Fruit fly (Drosophila melanogaster) whole organism, prepupa: ENCODE data around the gene CG42717.

Source experiments
- Blimp-1 ChIP-seq: fragments of 200-800 bp; sonication (Bioruptor generic); optimal IDR thresholded peaks from 3 replicates; lab custom pipeline; 2017; ENCODE audit warnings: missing biosample characterization, missing genetic modification characterization, mild to moderate bottlenecking, moderate library complexity, missing genetic modification reagents
- CG10631 ChIP-seq: fragments of 200-800 bp; sonication (Bioruptor generic); optimal IDR thresholded peaks from 2 replicates; lab custom pipeline; 2016; ENCODE audit warnings: missing biosample characterization, missing genetic modification characterization
- CG11294 ChIP-seq: fragments of 200-800 bp; sonication (Bioruptor generic); IDR thresholded peaks from 2 replicates; pipeline ENCODE4 v1.3.6; 2022; ENCODE audit warnings: missing biosample characterization, missing genetic modification characterization
- CG11762 ChIP-seq: fragments of 200-800 bp; sonication (Bioruptor generic); optimal IDR thresholded peaks from 3 replicates; lab custom pipeline; 2016; ENCODE audit warnings: missing biosample characterization, missing genetic modification characterization; ENCODE audit not compliant: insufficient read depth
- CG11902 ChIP-seq: fragments of 200-800 bp; sonication (Bioruptor generic); optimal IDR thresholded peaks from 3 replicates; lab custom pipeline; 2016; ENCODE audit warnings: missing biosample characterization, missing genetic modification characterization
- CG1621 ChIP-seq: fragments of 200-800 bp; sonication (Bioruptor generic); optimal IDR thresholded peaks from 3 replicates; lab custom pipeline; 2018; ENCODE audit warnings: missing biosample characterization, mild to moderate bottlenecking, missing genetic modification characterization
- CG16779 ChIP-seq: fragments of 200-800 bp; sonication (Bioruptor generic); optimal IDR thresholded peaks from 3 replicates; lab custom pipeline; 2017; ENCODE audit warnings: missing biosample characterization, mild to moderate bottlenecking, missing genetic modification characterization
- CG31627 ChIP-seq: fragments of 200-800 bp; sonication (Bioruptor generic); optimal IDR thresholded peaks from 3 replicates; lab custom pipeline; 2016; ENCODE audit warnings: missing biosample characterization, missing genetic modification characterization
- CG32006 ChIP-seq: fragments of 200-800 bp; sonication (Bioruptor generic); optimal IDR thresholded peaks from 3 replicates; lab custom pipeline; 2017; ENCODE audit warnings: missing biosample characterization, mild to moderate bottlenecking, missing genetic modification characterization
- CG4318 ChIP-seq: fragments of 200-800 bp; sonication (Bioruptor generic); optimal IDR thresholded peaks from 3 replicates; lab custom pipeline; 2017; ENCODE audit warnings: missing biosample characterization, mild to moderate bottlenecking, missing genetic modification characterization
- CG6163 ChIP-seq: fragments of 200-800 bp; sonication (Bioruptor generic); IDR thresholded peaks from 3 replicates; pipeline ENCODE4 v1.3.6; 2022; ENCODE audit warnings: missing biosample characterization, missing genetic modification characterization
- CG6276 ChIP-seq: fragments of 200-800 bp; sonication (Bioruptor generic); optimal IDR thresholded peaks from 2 replicates; lab custom pipeline; 2017; ENCODE audit warnings: missing biosample characterization, mild to moderate bottlenecking, missing genetic modification characterization
- CG6792 ChIP-seq: fragments of 200-800 bp; sonication (Bioruptor generic); optimal IDR thresholded peaks from 3 replicates; lab custom pipeline; 2016; ENCODE audit warnings: missing biosample characterization, missing genetic modification characterization
- CG6808 ChIP-seq: fragments of 200-800 bp; sonication (Bioruptor generic); optimal IDR thresholded peaks from 3 replicates; lab custom pipeline; 2017; ENCODE audit warnings: missing biosample characterization, missing genetic modification characterization, mild to moderate bottlenecking, moderate library complexity, missing genetic modification reagents
- CG6854 ChIP-seq: fragments of 200-800 bp; sonication (Bioruptor generic); optimal IDR thresholded peaks from 2 replicates; lab custom pipeline; 2017; ENCODE audit warnings: missing biosample characterization, mild to moderate bottlenecking, missing genetic modification characterization
- CG7368 ChIP-seq: fragments of 200-800 bp; sonication (Bioruptor generic); optimal IDR thresholded peaks from 3 replicates; lab custom pipeline; 2016; ENCODE audit warnings: missing biosample characterization, missing genetic modification characterization
- CG8119 ChIP-seq: fragments of 200-800 bp; sonication (Bioruptor generic); IDR thresholded peaks from 3 replicates; pipeline ENCODE4 v1.3.6; 2022; ENCODE audit warnings: missing biosample characterization, missing genetic modification characterization
- CG8632 ChIP-seq: fragments of 200-800 bp; sonication (Bioruptor generic); optimal IDR thresholded peaks from 3 replicates; lab custom pipeline; 2016; ENCODE audit warnings: missing biosample characterization, missing genetic modification characterization
- Eip75B ChIP-seq: fragments of 200-800 bp; sonication (Bioruptor generic); optimal IDR thresholded peaks from 3 replicates; lab custom pipeline; 2016; ENCODE audit warnings: missing biosample characterization, missing genetic modification characterization
- Eip93F ChIP-seq: fragments of 200-800 bp; sonication (Bioruptor generic); optimal IDR thresholded peaks from 2 replicates; lab custom pipeline; 2016; ENCODE audit warnings: missing biosample characterization, mild to moderate bottlenecking, missing genetic modification characterization
- Ets21C ChIP-seq: fragments of 200-800 bp; sonication (Bioruptor generic); optimal IDR thresholded peaks from 3 replicates; lab custom pipeline; 2016; ENCODE audit warnings: missing biosample characterization, missing genetic modification characterization
- Gug ChIP-seq: fragments of 200-800 bp; sonication (Bioruptor generic); IDR thresholded peaks from 2 replicates; pipeline ENCODE4 v1.3.6; 2022; ENCODE audit warnings: missing biosample characterization, missing genetic modification characterization
- Hr38 ChIP-seq: sonication (Bioruptor generic); optimal IDR thresholded peaks from 2 replicates; lab custom pipeline; 2016; ENCODE audit warnings: missing biosample characterization, missing genetic modification characterization
- Hr4 ChIP-seq: fragments of 200-800 bp; sonication (Bioruptor generic); optimal IDR thresholded peaks from 3 replicates; lab custom pipeline; 2016; ENCODE audit warnings: missing biosample characterization, missing genetic modification characterization
- Lpt ChIP-seq: fragments of 200-800 bp; sonication (Bioruptor generic); optimal IDR thresholded peaks from 3 replicates; lab custom pipeline; 2016; ENCODE audit warnings: missing biosample characterization, missing genetic modification characterization
- Met ChIP-seq: fragments of 200-800 bp; sonication (Bioruptor generic); optimal IDR thresholded peaks from 3 replicates; lab custom pipeline; 2016; ENCODE audit warnings: missing biosample characterization, missing genetic modification characterization
- OdsH ChIP-seq: fragments of 200-800 bp; sonication (Bioruptor generic); optimal IDR thresholded peaks from 3 replicates; lab custom pipeline; 2016; ENCODE audit warnings: missing biosample characterization, missing genetic modification characterization
- Sox102F ChIP-seq: fragments of 200-800 bp; sonication (Bioruptor generic); optimal IDR thresholded peaks from 2 replicates; lab custom pipeline; 2016; ENCODE audit warnings: missing biosample characterization, mild to moderate bottlenecking, missing genetic modification characterization
- Sox14 ChIP-seq: fragments of 200-800 bp; sonication (Bioruptor generic); optimal IDR thresholded peaks from 3 replicates; lab custom pipeline; 2016; ENCODE audit warnings: missing biosample characterization, missing genetic modification characterization
- Sox15 ChIP-seq: fragments of 200-800 bp; sonication (Bioruptor generic); optimal IDR thresholded peaks from 3 replicates; lab custom pipeline; 2016; ENCODE audit warnings: missing biosample characterization, missing genetic modification characterization
- achi ChIP-seq: fragments of 200-800 bp; sonication (Bioruptor generic); optimal IDR thresholded peaks from 3 replicates; lab custom pipeline; 2016; ENCODE audit warnings: missing biosample characterization, missing genetic modification characterization
- acj6 ChIP-seq: fragments of 200-800 bp; sonication (Bioruptor generic); optimal IDR thresholded peaks from 3 replicates; lab custom pipeline; 2016; ENCODE audit warnings: missing biosample characterization, missing genetic modification characterization
- dac ChIP-seq: fragments of 200-800 bp; sonication (Bioruptor generic); optimal IDR thresholded peaks from 2 replicates; lab custom pipeline; 2017; ENCODE audit warnings: missing biosample characterization, mild to moderate bottlenecking, missing genetic modification characterization
- dsx ChIP-seq: fragments of 200-800 bp; optimal IDR thresholded peaks from 3 replicates; lab custom pipeline; 2019; ENCODE audit warnings: missing biosample characterization, mild to moderate bottlenecking, missing genetic modification characterization, moderate library complexity; ENCODE audit not compliant: poor library complexity, severe bottlenecking
- eg ChIP-seq: fragments of 200-800 bp; sonication (Bioruptor generic); IDR thresholded peaks from 3 replicates; pipeline ENCODE4 v1.3.6; 2022; ENCODE audit warnings: missing biosample characterization, missing genetic modification characterization
- esn ChIP-seq: fragments of 200-800 bp; sonication (Bioruptor generic); optimal IDR thresholded peaks from 2 replicates; lab custom pipeline; 2016; ENCODE audit warnings: missing biosample characterization, mild to moderate bottlenecking, missing genetic modification characterization, moderate library complexity
- fd59A ChIP-seq: fragments of 200-800 bp; sonication (Bioruptor generic); optimal IDR thresholded peaks from 2 replicates; lab custom pipeline; 2017; ENCODE audit warnings: missing biosample characterization, mild to moderate bottlenecking, missing genetic modification characterization, missing genetic modification reagents
- fd85E ChIP-seq: fragments of 200-800 bp; sonication (Bioruptor generic); optimal IDR thresholded peaks from 3 replicates; lab custom pipeline; 2016; ENCODE audit warnings: missing biosample characterization, missing genetic modification characterization
- fkh ChIP-seq: fragments of 200-800 bp; sonication (Bioruptor generic); optimal IDR thresholded peaks from 3 replicates; lab custom pipeline; 2017; ENCODE audit warnings: missing biosample characterization, mild to moderate bottlenecking, missing genetic modification characterization, moderate library complexity
- net ChIP-seq: fragments of 200-800 bp; sonication (Bioruptor generic); optimal IDR thresholded peaks from 3 replicates; lab custom pipeline; 2016; ENCODE audit warnings: missing biosample characterization, missing genetic modification characterization
- salr ChIP-seq, 2 experiments: fragments of 200-800 bp; sonication (Bioruptor generic); optimal IDR thresholded peaks; 3 replicates each; lab custom pipeline; 2016 to 2018; ENCODE audit warnings: missing biosample characterization in 2 of 2, missing genetic modification characterization in 2 of 2, mild to moderate bottlenecking in 1 of 2
- spab ChIP-seq: fragments of 200-800 bp; sonication (Bioruptor generic); optimal IDR thresholded peaks from 2 replicates; lab custom pipeline; 2017; ENCODE audit warnings: missing biosample characterization, mild to moderate bottlenecking, missing genetic modification characterization, missing genetic modification reagents
- ss ChIP-seq, 2 experiments: fragments of 200-800 bp; sonication (Bioruptor generic); optimal IDR thresholded peaks; 2 replicates in 1 of 2; 3 replicates in 1 of 2; lab custom pipeline; 2017 to 2018; ENCODE audit warnings: mild to moderate bottlenecking in 2 of 2, missing biosample characterization in 2 of 2, missing genetic modification characterization in 2 of 2, moderate library complexity in 1 of 2
- svp ChIP-seq: fragments of 200-800 bp; sonication (Bioruptor generic); peaks from one replicate; lab custom pipeline; 2016; ENCODE audit warnings: missing biosample characterization, missing genetic modification characterization
- topi ChIP-seq: fragments of 200-800 bp; sonication (Bioruptor generic); optimal IDR thresholded peaks from 3 replicates; lab custom pipeline; 2016; ENCODE audit warnings: missing biosample characterization, missing genetic modification characterization
- vri ChIP-seq: fragments of 200-800 bp; sonication (Bioruptor generic); optimal IDR thresholded peaks from 3 replicates; lab custom pipeline; 2016; ENCODE audit warnings: missing biosample characterization, mild to moderate bottlenecking, missing genetic modification characterization

Gene CG42717

DNA sequence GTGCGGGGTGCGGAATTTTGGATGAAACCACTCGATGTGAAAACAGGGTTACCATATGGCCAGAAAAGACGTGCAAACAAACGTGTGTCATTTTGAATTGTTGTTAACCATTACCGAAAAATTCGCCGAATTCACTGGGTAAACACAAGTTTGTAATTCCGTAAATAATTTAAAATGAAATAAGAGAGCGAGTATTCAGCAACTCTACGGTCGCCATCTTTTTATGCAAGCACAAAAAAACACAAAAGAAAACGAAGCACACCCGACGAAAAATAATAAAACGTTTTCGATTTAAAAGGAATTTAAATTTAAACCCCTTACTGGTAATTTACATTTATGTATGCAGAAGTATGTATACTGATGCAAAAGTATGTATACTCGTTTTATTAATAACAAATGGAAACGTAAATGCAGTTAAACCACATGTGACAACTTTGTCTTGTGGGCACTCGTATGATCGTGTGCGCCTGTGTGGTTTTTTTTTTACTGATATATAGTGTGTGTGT is 12.9 kb upstream of the CG42717 start (continued):
- TF ChIP-seq CG1621 (tag; lab: Kevin White, UChicago) = peak; percentile 93
- TF ChIP-seq Hr4 (GFP tag; lab: Kevin White, UChicago) = peak; percentile 94
- TF ChIP-seq Blimp-1 = peak; percentile 62
- TF ChIP-seq CG16779 (tag; lab: Kevin White, UChicago) = peak; percentile 93
- TF ChIP-seq dsx (GFP tag; lab: Kevin White, UChicago) = peak; percentile 95
- peak; percentile 96 for TF ChIP-seq eg (GFP tag; lab: Robert Waterston, UW)
- peak; percentile 83 to 85 for TF ChIP-seq ss (GFP tag; optimal IDR thresholded peaks at IDR 0.05; lab: Kevin White, UChicago)
- TF ChIP-seq CG11902 = peak; percentile 71
- TF ChIP-seq Met (GFP tag; lab: Kevin White, UChicago) = peak; percentile 96
- TF ChIP-seq svp = peak; percentile 96
- TF ChIP-seq acj6 = peak; percentile 95
- peak; percentile 96 for TF ChIP-seq Sox14
- TF ChIP-seq OdsH (GFP tag; lab: Kevin White, UChicago) = peak; percentile 96
- TF ChIP-seq CG6854 (GFP tag; lab: Kevin White, UChicago) = peak; percentile 85
- peak; percentile 96 for TF ChIP-seq CG8632 (GFP tag; lab: Kevin White, UChicago)
- TF ChIP-seq CG6163 (GFP tag; lab: Robert Waterston, UW) = peak; percentile 98
- TF ChIP-seq achi (GFP tag; lab: Kevin White, UChicago) = peak; percentile 94
- peak; percentile 89 for TF ChIP-seq CG32006 (GFP tag; lab: Kevin White, UChicago)

dm6 chr3L:16045083-16045830 is 12.3 kb upstream of the CG42717 start:
- TF ChIP-seq CG8632 (GFP tag; lab: Kevin White, UChicago) (peak; percentile 48), salr (GFP tag; optimal IDR thresholded peaks at IDR 0.05; lab: Kevin White, UChicago) (peak in 1 of 2 experiments; percentile 64), fkh (GFP tag; lab: Kevin White, UChicago) (no peak), Eip75B (peak; percentile 37), CG1621 (tag; lab: Kevin White, UChicago) (no peak), Hr38 (GFP tag; lab: Kevin White, UChicago) (no peak), CG7368 (GFP tag; lab: Kevin White, UChicago) (no peak), CG8119 (peak; percentile 39; the same call in 2 of the 3 replicates), dac (GFP tag; lab: Kevin White, UChicago) (no peak), CG11762 (peak; percentile 36), vri (GFP tag; lab: Kevin White, UChicago) (no peak), spab (GFP tag; lab: Kevin White, UChicago) (no peak), fd85E (GFP tag; lab: Kevin White, UChicago) (no peak), fd59A (GFP tag; lab: Kevin White, UChicago) (no peak), Sox14 (no peak), CG31627 (GFP tag; lab: Kevin White, UChicago) (no peak), esn (peak; percentile 64), acj6 (peak; percentile 40), CG11294 (no peak; the same call in 1 of the 2 replicates), CG4318 (GFP tag; lab: Kevin White, UChicago) (peak; percentile 30), Gug (no peak), achi (GFP tag; lab: Kevin White, UChicago) (peak; percentile 30), CG6808 (GFP tag; lab: Kevin White, UChicago) (no peak), CG6792 (GFP tag; lab: Kevin White, UChicago) (peak; percentile 50), net (GFP tag; lab: Kevin White, UChicago) (peak; percentile 39), Ets21C (no peak), CG10631 (peak; percentile 60), Sox15 (no peak), Sox102F (GFP tag; lab: Kevin White, UChicago) (no peak), CG11902 (no peak), CG16779 (tag; lab: Kevin White, UChicago) (no peak), Lpt (GFP tag; lab: Kevin White, UChicago) (no peak), dsx (GFP tag; lab: Kevin White, UChicago) (peak; percentile 74), topi (GFP tag; lab: Kevin White, UChicago) (peak; percentile 58), Eip93F (GFP tag; lab: Kevin White, UChicago) (no peak), CG6163 (GFP tag; lab: Robert Waterston, UW) (peak; percentile 72), CG6276 (GFP tag; lab: Kevin White, UChicago) (no peak)
